Worm (Caenorhabditis elegans) whole organism, midembryonic: ENCODE results near the gene F46C3.7.

Source experiments
- T22C8.4 ChIP-seq: fragments of 200-800 bp; sonication (Bioruptor generic); IDR thresholded peaks from 2 replicates; pipeline ENCODE4 v1.3.6; 2022; ENCODE audit warnings: missing genetic modification characterization, missing compliant biosample characterization
- cog-1 ChIP-seq: sonication (generic microtip); optimal IDR thresholded peaks from 2 replicates; lab custom pipeline; 2016; ENCODE audit warnings: missing genetic modification characterization, missing compliant biosample characterization
- flt-1 ChIP-seq: fragments of 200-800 bp; sonication (Bioruptor generic); IDR thresholded peaks from 2 replicates; pipeline ENCODE4 v1.3.6; 2022; ENCODE audit warnings: missing genetic modification characterization, missing compliant biosample characterization
- klf-2 ChIP-seq: fragments of 200-800 bp; sonication (Bioruptor generic); conservative IDR thresholded peaks from 2 replicates; pipeline ENCODE4 v1.3.6; 2022; ENCODE audit warnings: missing genetic modification reagents, missing genetic modification characterization, missing compliant biosample characterization
- med-1 ChIP-seq: sonication (generic microtip); optimal IDR thresholded peaks from 2 replicates; lab custom pipeline; 2017; ENCODE audit warnings: missing genetic modification characterization, mild to moderate bottlenecking, missing compliant biosample characterization, antibody characterized with exemption, missing genetic modification reagents; ENCODE audit not compliant: insufficient read depth
- ref-1 ChIP-seq: fragments of 200-800 bp; sonication (Bioruptor generic); conservative IDR thresholded peaks from 2 replicates; pipeline ENCODE4 v1.3.6; 2022; ENCODE audit warnings: missing genetic modification reagents, missing genetic modification characterization, missing compliant biosample characterization
- tab-1 ChIP-seq: fragments of 200-800 bp; sonication (Bioruptor generic); IDR thresholded peaks from 2 replicates; pipeline ENCODE4 v1.3.6; 2022; ENCODE audit warnings: missing genetic modification characterization, missing compliant biosample characterization
- ztf-23 ChIP-seq: fragments of 200-800 bp; sonication (Bioruptor generic); IDR thresholded peaks from 2 replicates; pipeline ENCODE4 v1.3.6; 2022; ENCODE audit warnings: missing genetic modification reagents, missing genetic modification characterization, missing compliant biosample characterization
- ztf-29 ChIP-seq: fragments of 200-800 bp; sonication (Bioruptor generic); IDR thresholded peaks from 2 replicates; pipeline ENCODE4 v1.3.6; 2022; ENCODE audit warnings: missing genetic modification reagents, missing genetic modification characterization, missing compliant biosample characterization

Gene F46C3.7

DNA sequence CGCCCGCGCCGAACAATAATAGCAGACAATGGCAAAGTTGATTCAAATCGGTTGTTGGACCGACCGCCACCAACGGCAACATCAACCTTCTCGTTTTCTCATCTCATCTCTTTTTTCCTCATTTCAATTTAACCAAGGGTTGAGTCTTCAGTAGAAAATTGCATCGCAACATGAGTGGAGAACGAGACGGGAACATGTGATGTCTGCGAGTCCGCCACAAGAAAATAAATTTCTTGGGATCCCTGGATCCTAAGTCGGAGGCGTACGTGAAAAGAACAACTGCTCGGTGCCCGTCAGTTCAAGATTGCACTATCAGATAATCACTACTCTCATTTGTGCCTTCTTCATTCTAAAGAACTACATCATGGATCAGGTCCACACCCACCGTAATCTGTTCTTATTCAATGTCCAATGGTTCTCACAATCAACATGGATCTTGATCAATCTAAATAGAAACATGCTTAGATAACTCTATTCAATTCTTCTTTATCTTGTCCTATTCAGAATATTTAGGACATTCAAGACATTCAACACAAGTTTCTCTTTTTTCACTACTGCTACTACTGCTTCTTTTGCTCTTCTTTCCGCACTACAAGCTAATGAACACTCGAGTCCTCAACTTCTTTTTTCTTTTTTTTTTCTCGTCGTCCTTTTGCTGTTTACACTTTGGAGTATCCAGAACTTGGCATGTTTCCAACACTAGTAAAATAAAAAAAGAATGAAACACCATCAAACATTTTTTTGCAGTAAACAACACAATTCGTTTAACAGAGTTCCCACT lies 35.0 kb downstream of the F46C3.7 start:
- TF ChIP-seq klf-2 (GFP tag; lab: Robert Waterston, UW) (no peak), med-1 (GFP tag; lab: Kevin White, UChicago) (no peak), tab-1 (GFP tag; lab: Robert Waterston, UW) (no peak), ztf-29 (GFP tag; lab: Robert Waterston, UW) (no peak), ref-1 (no peak), ztf-23 (GFP tag; lab: Robert Waterston, UW) (no peak), cog-1 (no peak), T22C8.4 (GFP tag; lab: Robert Waterston, UW) (no peak), flt-1 (no peak)

DNA sequence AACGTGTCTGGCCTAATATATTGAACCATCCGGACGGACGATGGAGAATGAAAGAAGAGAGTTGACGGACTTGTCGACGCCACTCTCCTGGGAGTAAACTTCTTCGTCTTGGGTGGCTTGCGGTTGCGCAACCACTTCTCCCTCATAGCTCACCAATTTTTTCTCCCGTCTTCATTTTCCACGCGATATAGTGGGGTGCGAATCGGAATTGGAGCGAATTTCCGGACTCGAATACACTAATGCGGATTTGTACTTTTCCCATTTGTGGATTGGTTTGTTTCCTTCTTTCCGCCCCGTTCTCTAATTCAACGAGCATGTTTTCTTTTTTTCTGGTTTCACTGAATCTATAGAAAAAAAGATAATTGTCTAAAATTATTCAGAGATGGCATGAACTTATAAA lies 35.9 kb downstream of the F46C3.7 start:
- TF ChIP-seq ztf-23 (GFP tag; lab: Robert Waterston, UW) (no peak), klf-2 (GFP tag; lab: Robert Waterston, UW) (no peak), cog-1 (no peak), tab-1 (GFP tag; lab: Robert Waterston, UW) (no peak), ref-1 (no peak), T22C8.4 (GFP tag; lab: Robert Waterston, UW) (no peak), ztf-29 (GFP tag; lab: Robert Waterston, UW) (no peak), med-1 (GFP tag; lab: Kevin White, UChicago) (no peak), flt-1 (no peak)

DNA sequence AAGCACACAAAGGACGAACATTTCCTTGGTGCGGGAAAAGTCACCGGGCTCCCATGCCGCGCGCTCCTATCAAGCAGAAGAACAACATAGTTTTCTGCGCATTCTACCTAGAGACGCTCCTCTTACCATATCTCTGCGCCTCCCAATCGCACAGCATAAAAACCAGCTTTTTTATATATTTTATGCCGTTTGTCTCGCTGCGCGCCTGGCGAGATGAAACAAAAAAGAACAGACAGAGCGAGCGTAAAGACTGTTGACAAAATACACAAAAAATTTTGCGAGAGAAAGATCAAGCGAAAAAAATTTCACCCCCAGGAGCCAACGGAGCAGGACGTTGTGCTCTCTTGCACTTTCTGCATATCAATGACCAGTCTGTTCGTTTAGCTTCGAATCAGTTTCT lies 37.9 kb downstream of the F46C3.7 start:
- no peak for TF ChIP-seq tab-1 (GFP tag; lab: Robert Waterston, UW)

DNA sequence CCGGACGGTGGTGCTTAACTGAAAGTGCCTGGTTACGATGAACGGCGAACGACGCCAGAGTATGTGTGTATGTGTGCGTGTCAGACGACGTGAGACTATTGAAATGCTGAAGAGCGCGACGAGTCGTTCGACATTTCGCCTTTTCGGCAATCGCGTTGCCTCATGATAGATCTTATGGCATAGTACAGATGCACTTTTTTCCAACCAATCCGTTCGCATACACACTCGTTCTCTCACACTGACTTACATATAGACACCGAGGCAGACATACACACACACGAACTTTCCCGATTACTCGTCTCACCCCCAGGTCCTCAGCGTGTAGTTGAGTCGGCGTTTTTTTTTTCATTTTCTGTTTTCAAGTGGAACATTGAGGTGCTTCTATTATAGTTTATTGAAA lies 38.9 kb downstream of the F46C3.7 start:
- no peak for TF ChIP-seq flt-1
- no peak for TF ChIP-seq med-1 (GFP tag; lab: Kevin White, UChicago)
- TF ChIP-seq cog-1: no peak
- no peak for TF ChIP-seq klf-2 (GFP tag; lab: Robert Waterston, UW)
- TF ChIP-seq ztf-29 (GFP tag; lab: Robert Waterston, UW): no peak
- TF ChIP-seq ref-1: no peak
- TF ChIP-seq tab-1 (GFP tag; lab: Robert Waterston, UW): no peak
- no peak for TF ChIP-seq T22C8.4 (GFP tag; lab: Robert Waterston, UW)
- TF ChIP-seq ztf-23 (GFP tag; lab: Robert Waterston, UW): no peak

DNA sequence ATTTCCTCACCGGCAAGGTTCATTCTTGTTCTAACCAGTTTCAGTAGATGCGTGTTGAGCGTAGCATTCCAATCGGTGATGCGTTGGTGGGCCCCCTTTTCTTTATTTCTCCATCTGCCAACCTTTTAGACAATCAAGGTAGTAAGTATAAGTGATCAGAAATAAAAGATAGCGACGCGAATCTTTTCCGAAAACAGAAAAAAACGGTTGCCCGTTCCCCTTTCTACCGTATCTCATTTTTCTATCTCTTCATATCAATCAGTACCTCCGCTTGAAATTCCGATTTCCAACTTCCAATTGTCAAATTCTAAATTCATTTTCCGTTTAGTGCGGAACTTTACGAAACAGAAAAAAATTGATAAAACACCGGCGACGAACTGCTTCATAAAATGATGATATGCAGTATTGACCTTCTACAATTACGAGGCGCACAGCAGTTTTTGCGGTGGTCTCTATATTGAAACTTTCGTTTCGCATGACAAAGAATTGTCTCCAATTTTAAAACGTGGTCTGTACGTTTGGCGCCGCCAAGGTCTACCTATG lies 39.6 kb downstream of the F46C3.7 start:
- TF ChIP-seq ref-1 (no peak), ztf-23 (GFP tag; lab: Robert Waterston, UW) (no peak), ztf-29 (GFP tag; lab: Robert Waterston, UW) (no peak), flt-1 (no peak), med-1 (GFP tag; lab: Kevin White, UChicago) (no peak), klf-2 (GFP tag; lab: Robert Waterston, UW) (no peak), cog-1 (no peak), T22C8.4 (GFP tag; lab: Robert Waterston, UW) (no peak), tab-1 (GFP tag; lab: Robert Waterston, UW) (no peak)

DNA sequence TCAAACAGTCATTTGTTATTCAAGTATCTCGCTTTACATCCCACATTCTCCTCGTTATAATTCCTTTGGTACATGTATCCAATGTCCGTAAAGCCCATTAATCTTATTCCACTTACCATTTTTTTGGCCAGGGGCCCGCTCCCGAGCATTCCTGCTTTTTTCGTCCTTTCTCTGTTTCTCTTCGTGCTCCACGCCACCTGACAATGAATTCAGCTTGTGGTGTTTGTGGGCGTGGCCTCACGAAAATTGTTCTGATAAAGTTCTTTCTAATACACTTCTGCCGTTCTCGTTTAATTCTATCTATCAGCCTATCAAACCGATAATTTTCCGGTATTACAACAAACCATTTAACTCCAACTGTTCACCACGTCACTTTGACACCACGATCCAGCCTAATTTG lies 40.2 kb downstream of the F46C3.7 start:
- no peak for TF ChIP-seq cog-1
- TF ChIP-seq ref-1: no peak
- TF ChIP-seq med-1 (GFP tag; lab: Kevin White, UChicago): no peak
- TF ChIP-seq klf-2 (GFP tag; lab: Robert Waterston, UW): no peak
- TF ChIP-seq flt-1: no peak
- TF ChIP-seq ztf-23 (GFP tag; lab: Robert Waterston, UW): no peak
- no peak for TF ChIP-seq T22C8.4 (GFP tag; lab: Robert Waterston, UW)
- no peak for TF ChIP-seq ztf-29 (GFP tag; lab: Robert Waterston, UW)
- TF ChIP-seq tab-1 (GFP tag; lab: Robert Waterston, UW): no peak

DNA sequence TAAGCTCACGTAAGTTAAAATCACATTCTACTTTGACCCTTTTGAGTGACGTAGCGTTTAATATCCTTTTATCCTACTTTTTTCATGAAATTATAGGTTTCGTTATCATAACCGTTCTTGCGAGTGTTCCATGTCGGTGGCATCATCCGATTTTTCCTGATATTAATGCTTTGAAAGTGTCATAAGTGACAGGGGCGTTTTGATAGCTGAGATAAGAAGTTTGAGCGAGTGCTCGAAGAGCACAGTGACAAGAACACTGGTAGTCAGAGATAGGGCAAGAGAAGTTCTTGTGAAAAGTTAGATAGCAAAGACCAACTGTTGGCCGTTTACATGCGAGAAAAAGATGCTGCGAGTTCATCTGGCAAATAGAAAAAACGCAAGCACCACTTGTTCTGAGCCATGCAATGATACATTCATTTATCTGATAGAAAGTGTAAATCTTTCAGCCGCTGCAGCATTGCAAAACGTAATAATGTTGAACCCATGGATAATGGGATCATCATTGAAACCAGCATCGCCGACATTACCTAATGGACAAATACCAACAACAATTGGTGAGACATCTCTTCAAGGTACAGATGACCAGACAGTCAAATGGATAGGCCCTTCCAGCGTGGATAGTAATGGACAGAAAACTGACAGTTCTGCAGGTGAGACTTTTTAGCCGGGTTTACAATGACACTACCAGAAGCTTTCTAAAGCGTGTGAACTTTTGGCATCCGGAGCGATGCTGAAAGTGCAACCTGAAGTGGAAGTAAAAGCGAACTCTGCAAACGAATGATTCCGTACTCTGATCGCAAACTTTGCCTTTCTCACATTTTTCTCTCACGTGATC lies 41.4 kb downstream of the F46C3.7 start:
- TF ChIP-seq ztf-29 (GFP tag; lab: Robert Waterston, UW) (no peak), flt-1 (no peak), ref-1 (no peak), ztf-23 (GFP tag; lab: Robert Waterston, UW) (no peak), klf-2 (GFP tag; lab: Robert Waterston, UW) (no peak)

DNA sequence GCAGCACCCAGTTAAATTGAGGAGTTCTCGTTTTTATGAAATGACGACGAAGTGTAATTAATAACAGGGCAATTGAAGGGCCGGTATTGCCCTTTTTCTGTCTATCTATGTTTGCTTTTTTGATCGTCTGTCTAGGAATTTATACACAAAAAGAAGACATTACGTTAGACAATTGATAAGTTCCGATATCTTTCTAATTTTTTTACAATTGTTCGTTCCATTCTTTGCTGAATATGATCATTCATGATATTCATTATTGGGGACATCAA lies 41.9 kb downstream of the F46C3.7 start:
- TF ChIP-seq tab-1 (GFP tag; lab: Robert Waterston, UW) (no peak), klf-2 (GFP tag; lab: Robert Waterston, UW) (no peak)

DNA sequence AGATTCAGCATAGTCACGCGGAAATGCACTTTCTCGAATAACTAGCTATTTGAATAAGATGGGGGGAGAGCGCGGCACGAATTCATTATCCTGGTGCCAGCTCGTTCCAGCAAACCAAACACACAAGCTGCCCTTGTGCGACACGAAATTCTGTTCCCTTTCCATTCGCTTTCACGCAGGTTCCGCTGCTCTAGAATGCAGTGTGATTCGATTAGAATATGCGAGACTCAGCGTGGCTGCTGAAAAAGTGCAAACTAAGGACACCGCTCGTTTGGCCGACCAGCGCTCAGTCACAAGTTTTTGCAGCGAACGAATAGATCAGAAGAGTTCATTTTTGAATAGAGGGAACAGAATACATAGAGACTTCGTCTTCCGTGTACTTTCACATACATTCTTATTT lies 42.3 kb downstream of the F46C3.7 start:
- TF ChIP-seq ztf-29 (GFP tag; lab: Robert Waterston, UW) (no peak), ref-1 (no peak), tab-1 (GFP tag; lab: Robert Waterston, UW) (no peak), cog-1 (no peak), T22C8.4 (GFP tag; lab: Robert Waterston, UW) (no peak), flt-1 (no peak), ztf-23 (GFP tag; lab: Robert Waterston, UW) (no peak)

DNA sequence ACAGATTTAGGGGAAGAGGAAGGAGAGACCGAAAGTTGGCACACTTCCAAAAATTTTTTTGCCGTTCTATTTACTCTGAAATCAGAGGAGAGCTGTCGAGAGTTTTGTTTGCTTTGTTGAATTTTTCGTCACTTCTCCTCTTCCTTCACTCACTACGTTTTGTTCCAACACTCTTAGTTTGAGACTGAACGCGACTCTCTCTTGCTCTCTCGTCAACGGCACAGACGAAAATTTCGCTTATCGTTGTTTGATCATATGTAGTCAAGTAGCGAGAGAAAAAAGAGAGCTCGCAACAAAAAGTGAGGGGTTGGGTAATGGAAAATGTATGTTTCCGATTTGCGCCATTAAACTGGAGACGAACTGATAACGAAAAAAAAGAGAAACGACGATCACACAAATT lies 42.8 kb downstream of the F46C3.7 start:
- TF ChIP-seq tab-1 (GFP tag; lab: Robert Waterston, UW) (no peak), ref-1 (no peak), klf-2 (GFP tag; lab: Robert Waterston, UW) (no peak), ztf-23 (GFP tag; lab: Robert Waterston, UW) (no peak), ztf-29 (GFP tag; lab: Robert Waterston, UW) (no peak), flt-1 (no peak), T22C8.4 (GFP tag; lab: Robert Waterston, UW) (no peak), cog-1 (no peak), med-1 (GFP tag; lab: Kevin White, UChicago) (no peak)
